Worm (Caenorhabditis elegans): ENCODE data around the gene blos-4.

The blos-4 gene

DNA sequence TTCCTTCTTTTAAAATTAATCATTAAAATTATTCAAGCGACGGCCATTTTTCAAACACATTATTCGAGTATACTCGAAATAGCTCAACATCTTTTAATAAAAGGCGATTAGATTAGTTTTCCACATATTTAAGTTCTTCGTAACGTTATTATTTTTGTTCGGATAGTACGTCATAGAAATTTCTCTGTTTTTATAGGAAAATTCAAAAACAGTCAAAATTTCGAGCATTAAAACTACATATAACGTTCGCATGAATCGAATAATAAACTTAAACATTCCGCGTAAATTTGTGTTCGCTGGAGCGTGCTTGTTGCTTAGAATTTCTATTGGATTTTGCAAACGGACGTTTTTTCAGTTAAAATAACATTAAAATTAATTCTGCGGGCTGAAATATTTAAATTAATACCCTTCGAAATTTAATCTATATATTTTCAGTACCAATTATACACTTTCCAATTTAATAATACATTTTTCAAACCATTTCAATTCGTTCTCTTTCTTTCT, at the start of gene blos-4:
Gene blos-4, plus strand, starts transcription at position 51 of the 504 bp plus-strand sequence.
- TF ChIP-seq W03F9.2 (tag; optimal IDR thresholded peaks at IDR 0.05) (no peak), him-1 (tag; optimal IDR thresholded peaks at IDR 0.05) (no peak), dao-5 (tag; optimal IDR thresholded peaks at IDR 0.05) (no peak)

DNA sequence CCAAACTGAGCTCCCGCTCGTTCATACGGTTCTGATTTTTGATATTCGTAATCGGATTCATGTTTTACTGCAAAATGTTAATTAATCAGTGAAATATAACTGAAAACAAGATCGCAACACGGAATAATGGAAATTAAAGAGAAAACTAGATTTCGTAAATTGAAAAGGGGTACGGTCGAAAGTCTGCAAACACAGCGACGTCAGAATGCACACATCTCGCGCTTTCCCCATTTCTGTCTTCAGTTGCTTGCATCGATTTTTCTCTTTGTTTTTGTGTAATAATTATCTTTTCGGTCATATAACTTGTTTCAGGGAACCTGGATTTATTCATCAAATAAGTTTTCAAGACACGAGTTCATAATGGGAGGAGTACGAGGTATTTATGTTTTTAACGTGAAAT, 48.2 kb upstream of the blos-4 start, which contains the start of the genes rbmx-2 and C30B5.2:
Gene rbmx-2, minus strand, starts transcription at position 74 of the 400 bp plus-strand sequence.
Gene C30B5.2, plus strand, starts transcription at position 306 of the 400 bp plus-strand sequence.
- TF ChIP-seq dao-5 (tag; optimal IDR thresholded peaks at IDR 0.05) (no peak), W03F9.2 (tag; optimal IDR thresholded peaks at IDR 0.05) (no peak), him-1 (tag; optimal IDR thresholded peaks at IDR 0.05) (no peak)

- no peak for TF ChIP-seq W03F9.2 (tag; optimal IDR thresholded peaks at IDR 0.05)
- no peak for TF ChIP-seq dao-5 (tag; optimal IDR thresholded peaks at IDR 0.05)
- no peak for TF ChIP-seq him-1 (tag; optimal IDR thresholded peaks at IDR 0.05)
Observed at ce11 chrII:6198468-6198867, 46.6 kb upstream of the blos-4 start, which contains the start of gene szy-4. Gene szy-4, plus strand, starts transcription at chrII:6198696.

DNA sequence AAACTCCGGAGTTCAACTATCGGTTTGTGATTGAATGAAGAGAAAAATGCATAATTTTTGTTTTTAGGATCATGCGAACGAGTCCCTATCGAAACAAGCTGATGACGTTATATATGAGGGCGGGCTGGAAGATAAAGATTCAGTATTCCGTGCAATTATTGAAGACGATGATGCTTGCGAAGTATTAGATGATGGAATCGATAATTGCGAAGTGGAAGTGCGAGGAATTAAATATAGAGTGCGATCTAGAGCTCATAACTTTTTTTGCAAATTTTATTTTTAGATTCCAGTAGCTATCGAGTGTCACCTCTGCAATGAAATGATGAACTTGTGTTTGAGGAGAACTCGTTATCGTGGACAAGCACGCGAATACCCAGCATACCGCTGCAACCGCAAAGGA, 46.0 kb upstream of the blos-4 start:
- TF ChIP-seq him-1 (tag; optimal IDR thresholded peaks at IDR 0.05) (no peak), W03F9.2 (tag; optimal IDR thresholded peaks at IDR 0.05) (no peak), dao-5 (tag; optimal IDR thresholded peaks at IDR 0.05) (no peak)

ce11 chrII:6202910-6203309, 42.1 kb upstream of the blos-4 start, which contains the start of gene C30B5.17:
Gene C30B5.17, minus strand, starts transcription at chrII:6203010.
- TF ChIP-seq dao-5 (tag; optimal IDR thresholded peaks at IDR 0.05) (no peak), him-1 (tag; optimal IDR thresholded peaks at IDR 0.05) (no peak), W03F9.2 (tag; optimal IDR thresholded peaks at IDR 0.05) (no peak)

DNA sequence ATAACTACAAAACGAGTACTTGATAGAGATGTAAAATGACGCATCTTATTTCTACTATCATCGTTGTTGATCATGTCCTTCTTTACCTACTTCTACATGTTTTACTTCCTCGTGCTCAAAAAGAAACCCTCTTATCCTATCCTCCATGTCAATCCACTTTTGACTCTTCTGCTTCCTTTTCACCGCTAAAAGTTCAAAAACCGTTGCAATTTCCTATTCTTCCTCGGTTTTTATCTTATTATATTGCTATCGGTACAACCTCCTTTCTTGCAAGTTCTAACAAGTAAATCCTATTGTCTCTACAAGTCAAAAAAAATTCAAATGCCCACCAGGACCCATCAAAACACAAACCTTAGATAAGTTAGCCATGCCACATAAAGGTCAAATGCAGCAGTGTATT, 37.8 kb upstream of the blos-4 start:
- TF ChIP-seq dao-5 (tag; optimal IDR thresholded peaks at IDR 0.05) (no peak), W03F9.2 (tag; optimal IDR thresholded peaks at IDR 0.05) (no peak), him-1 (tag; optimal IDR thresholded peaks at IDR 0.05) (no peak)

DNA sequence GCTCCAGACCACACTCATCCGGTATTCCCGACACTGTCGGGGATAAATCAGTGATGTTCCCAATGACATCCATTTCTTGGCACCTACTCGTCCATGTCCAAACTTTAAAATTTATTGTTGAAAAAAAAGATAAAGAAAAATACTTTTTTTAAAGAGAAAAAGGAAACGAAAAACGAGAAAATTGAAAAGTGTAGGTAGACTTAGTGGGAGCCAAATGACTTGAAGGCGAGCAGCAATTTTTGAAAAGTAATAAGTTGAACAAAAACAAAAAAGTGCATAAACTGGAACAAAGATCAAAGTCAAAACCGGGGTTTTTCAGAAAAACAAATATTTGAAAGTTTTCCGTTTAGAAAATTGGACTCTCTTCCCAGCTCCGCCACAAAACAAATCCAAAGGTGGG, 36.9 kb upstream of the blos-4 start, which contains the start of gene daf-37:
Gene daf-37, minus strand, starts transcription at position 101 of the 400 bp plus-strand sequence.
- TF ChIP-seq dao-5 (tag; optimal IDR thresholded peaks at IDR 0.05), result no peak
- TF ChIP-seq W03F9.2 (tag; optimal IDR thresholded peaks at IDR 0.05), result no peak
- no peak for TF ChIP-seq him-1 (tag; optimal IDR thresholded peaks at IDR 0.05)

DNA sequence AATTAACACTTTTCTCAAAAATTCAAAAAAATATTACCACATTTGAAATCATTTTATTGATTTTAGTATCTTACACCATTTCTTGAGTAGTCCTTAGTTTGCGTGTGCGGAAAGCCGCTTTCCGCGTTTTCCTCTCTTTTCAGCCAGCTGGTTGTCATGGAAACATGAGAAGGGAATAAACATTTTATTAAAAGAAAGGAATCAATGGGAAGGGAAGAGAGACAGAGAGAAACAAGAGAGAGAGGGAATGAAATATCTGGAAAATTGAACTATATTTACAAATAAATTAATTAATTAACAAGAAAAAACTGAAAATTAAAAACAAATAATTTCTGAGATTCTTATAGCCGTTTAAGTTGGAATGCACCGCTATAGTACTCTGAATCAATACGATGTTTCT, 25.7 kb upstream of the blos-4 start, which contains the start of gene mks-2:
Gene mks-2, minus strand, starts transcription at position 101 of the 400 bp plus-strand sequence.
- TF ChIP-seq W03F9.2 (tag; optimal IDR thresholded peaks at IDR 0.05), result no peak

ce11 chrII:6221470-6221869, 23.6 kb upstream of the blos-4 start:
- TF ChIP-seq W03F9.2 (tag; optimal IDR thresholded peaks at IDR 0.05), result no peak
- no peak for TF ChIP-seq him-1 (tag; optimal IDR thresholded peaks at IDR 0.05)
- TF ChIP-seq dao-5 (tag; optimal IDR thresholded peaks at IDR 0.05), result no peak

ce11 chrII:6222558-6222957, 22.5 kb upstream of the blos-4 start, which contains the start of gene C30B5.6:
Gene C30B5.6, minus strand, starts transcription at chrII:6222658.
- no peak for TF ChIP-seq W03F9.2 (tag; optimal IDR thresholded peaks at IDR 0.05)
- TF ChIP-seq dao-5 (tag; optimal IDR thresholded peaks at IDR 0.05), result no peak
- TF ChIP-seq him-1 (tag; optimal IDR thresholded peaks at IDR 0.05), result no peak

- TF ChIP-seq him-1 (tag; optimal IDR thresholded peaks at IDR 0.05), result no peak
- TF ChIP-seq W03F9.2 (tag; optimal IDR thresholded peaks at IDR 0.05), result no peak
- TF ChIP-seq dao-5 (tag; optimal IDR thresholded peaks at IDR 0.05), result no peak
Observed at ce11 chrII:6223755-6224154, 21.3 kb upstream of the blos-4 start.

DNA sequence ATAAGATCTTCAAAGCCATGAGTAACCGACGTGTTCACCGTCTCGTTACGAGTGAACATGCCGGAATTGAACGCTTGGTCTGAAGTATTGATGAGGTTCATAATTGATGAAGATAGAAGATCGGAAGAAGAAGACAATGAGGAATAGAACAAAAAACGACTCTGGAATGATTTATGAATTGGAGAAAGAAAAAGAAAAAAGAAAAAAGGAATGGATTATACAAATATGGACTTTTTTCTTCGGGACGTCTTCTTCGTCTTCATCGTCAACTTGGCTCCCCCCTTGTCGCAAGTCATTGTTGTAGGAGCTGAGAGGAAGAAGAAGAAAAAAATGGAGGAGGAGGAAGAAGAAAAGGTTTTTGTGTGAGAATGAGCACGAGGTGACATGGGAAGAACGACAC, 18.1 kb upstream of the blos-4 start, which contains the start of gene srsy-2:
Gene srsy-2, minus strand, starts transcription at position 101 of the 400 bp plus-strand sequence.
- TF ChIP-seq W03F9.2 (tag; optimal IDR thresholded peaks at IDR 0.05) (no peak), him-1 (tag; optimal IDR thresholded peaks at IDR 0.05) (no peak), dao-5 (tag; optimal IDR thresholded peaks at IDR 0.05) (no peak)

DNA sequence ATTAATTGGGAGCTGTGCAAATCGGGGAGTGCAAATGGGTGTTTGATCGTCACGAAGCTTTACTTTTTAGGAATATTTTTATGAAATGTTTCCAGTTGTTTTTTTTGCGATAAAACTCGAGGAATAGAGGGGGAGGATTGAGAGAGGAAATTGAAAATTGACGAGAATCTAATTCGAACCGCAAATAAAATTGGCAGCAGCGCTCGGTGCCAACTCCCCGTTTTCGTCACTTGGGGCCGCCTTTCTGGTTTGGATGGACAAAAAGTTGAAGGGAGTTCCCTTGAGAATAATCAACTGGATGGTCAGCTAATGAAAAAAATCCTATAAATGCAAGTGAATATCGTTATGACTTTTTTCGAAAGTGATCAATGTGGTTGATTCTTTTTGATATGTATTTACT, 14.9 kb upstream of the blos-4 start:
- TF ChIP-seq dao-5 (tag; optimal IDR thresholded peaks at IDR 0.05) (no peak), W03F9.2 (tag; optimal IDR thresholded peaks at IDR 0.05) (no peak), him-1 (tag; optimal IDR thresholded peaks at IDR 0.05) (no peak)

DNA sequence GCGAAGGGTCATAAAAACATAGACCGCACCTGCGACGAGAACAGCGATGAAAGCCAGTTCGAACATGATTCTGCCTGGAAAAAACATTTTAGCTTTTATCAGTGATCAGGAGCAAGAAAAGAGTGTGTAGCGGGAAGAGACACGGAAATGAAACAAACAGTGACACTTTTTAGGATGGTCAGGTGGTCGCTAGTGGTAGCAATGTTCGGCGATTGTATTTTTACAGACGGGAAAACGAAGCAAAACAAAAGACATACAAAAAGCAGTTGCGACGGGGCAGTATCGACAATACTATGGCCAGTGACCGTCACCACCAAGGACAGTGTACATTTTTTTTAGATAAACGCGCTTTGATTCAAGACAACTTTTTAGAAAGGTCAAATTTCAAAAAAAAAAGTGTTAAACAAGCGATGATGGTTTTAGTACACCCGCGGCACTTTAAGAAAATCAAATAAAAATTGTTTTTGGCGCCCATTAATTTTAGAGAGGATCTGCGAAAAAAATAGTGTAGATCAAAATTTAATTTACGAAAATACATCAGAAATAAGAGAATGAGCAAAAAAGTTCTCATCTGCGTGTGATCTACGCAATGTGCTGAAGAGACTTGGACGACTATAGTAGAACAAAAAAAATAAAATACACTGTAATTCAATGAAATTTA, 9.5 kb upstream of the blos-4 start, which contains the start of gene T24H7.9:
Gene T24H7.9, minus strand, starts transcription at position 74 of the 661 bp plus-strand sequence.
- no peak for TF ChIP-seq him-1 (tag; optimal IDR thresholded peaks at IDR 0.05)
- no peak for TF ChIP-seq W03F9.2 (tag; optimal IDR thresholded peaks at IDR 0.05)
- no peak for TF ChIP-seq dao-5 (tag; optimal IDR thresholded peaks at IDR 0.05)
